Worm (Caenorhabditis elegans): ENCODE measurements around the gene T08D10.5.

ce11 chrX:11908226-11908625 lies 49.1 kb upstream of the T08D10.5 start:
- no peak for TF ChIP-seq nhr-129 (tag; optimal IDR thresholded peaks at IDR 0.05)
- no peak for TF ChIP-seq sma-9 (GFP tag; optimal IDR thresholded peaks at IDR 0.05)
- no peak for TF ChIP-seq sma-9 (tag; optimal IDR thresholded peaks at IDR 0.05)
- TF ChIP-seq ceh-16 (tag; optimal IDR thresholded peaks at IDR 0.05), result no peak
- TF ChIP-seq snpc-4 (tag; optimal IDR thresholded peaks at IDR 0.05), result no peak
- TF ChIP-seq sma-3 (GFP tag; optimal IDR thresholded peaks at IDR 0.05), result no peak

Data from whole organism, L2 larva.